Fruit fly (Drosophila melanogaster) whole organism, embryonic: ENCODE results near the gene Karybeta3.

Experiments
- Atf3 ChIP-seq: fragments of 200-800 bp; sonication (Bioruptor generic); optimal IDR thresholded peaks from 3 replicates; lab custom pipeline; 2016; ENCODE audit warnings: missing biosample characterization, missing genetic modification characterization
- C15 ChIP-seq: fragments of 200-800 bp; sonication (Bioruptor generic); IDR thresholded peaks from 3 replicates; pipeline ENCODE4 v1.3.6; 2022; ENCODE audit warnings: missing biosample characterization, missing genetic modification characterization
- CG11696 ChIP-seq: fragments of 200-800 bp; sonication (Bioruptor generic); IDR thresholded peaks from 2 replicates; pipeline ENCODE4 v1.3.6; 2022; ENCODE audit warnings: missing biosample characterization, missing genetic modification characterization
- CG12236 ChIP-seq: fragments of 200-800 bp; sonication (Bioruptor generic); optimal IDR thresholded peaks from 2 replicates; lab custom pipeline; 2016; ENCODE audit warnings: missing biosample characterization, missing genetic modification characterization
- CG12744 ChIP-seq: fragments of 200-800 bp; sonication (Bioruptor generic); optimal IDR thresholded peaks from 2 replicates; lab custom pipeline; 2016; ENCODE audit warnings: missing biosample characterization, missing genetic modification characterization
- CG12769 ChIP-seq: fragments of 200-800 bp; sonication (Bioruptor generic); optimal IDR thresholded peaks from 2 replicates; lab custom pipeline; 2019; ENCODE audit warnings: missing biosample characterization, mild to moderate bottlenecking, missing genetic modification characterization, moderate library complexity
- CG15696 ChIP-seq: fragments of 200-800 bp; sonication (Bioruptor generic); optimal IDR thresholded peaks from 2 replicates; lab custom pipeline; 2019; ENCODE audit warnings: missing biosample characterization, mild to moderate bottlenecking, missing genetic modification characterization, moderate library complexity
- CG17568 ChIP-seq: fragments of 200-800 bp; sonication (Bioruptor generic); optimal IDR thresholded peaks from 2 replicates; lab custom pipeline; 2018; ENCODE audit warnings: missing biosample characterization, mild to moderate bottlenecking, missing genetic modification characterization, moderate library complexity
- CG2199 ChIP-seq: fragments of 200-800 bp; sonication (Bioruptor generic); IDR thresholded peaks from 3 replicates; pipeline ENCODE4 v1.3.6; 2022; ENCODE audit warnings: missing biosample characterization, missing genetic modification characterization
- CG32772 ChIP-seq: fragments of 200-800 bp; sonication (Bioruptor generic); IDR thresholded peaks from 2 replicates; pipeline ENCODE4 v1.3.6; 2022; ENCODE audit warnings: missing biosample characterization, missing genetic modification characterization
- CG3995 ChIP-seq: fragments of 200-800 bp; sonication (Bioruptor generic); optimal IDR thresholded peaks from 3 replicates; lab custom pipeline; 2016; ENCODE audit warnings: missing biosample characterization, missing genetic modification characterization
- CG4707 ChIP-seq: fragments of 200-800 bp; sonication (Bioruptor generic); optimal IDR thresholded peaks from 2 replicates; lab custom pipeline; 2018; ENCODE audit warnings: missing biosample characterization, mild to moderate bottlenecking, missing genetic modification characterization, moderate library complexity
- CG6791 ChIP-seq: fragments of 200-800 bp; sonication (Bioruptor generic); IDR thresholded peaks from 3 replicates; pipeline ENCODE4 v1.3.6; 2022; ENCODE audit warnings: missing biosample characterization, missing genetic modification characterization; ENCODE audit not compliant: partially characterized antibody
- CG7357 ChIP-seq: fragments of 200-800 bp; sonication (Bioruptor generic); IDR thresholded peaks from 3 replicates; pipeline ENCODE4 v1.3.6; 2022; ENCODE audit warnings: missing biosample characterization, missing genetic modification characterization
- CG7372 ChIP-seq: fragments of 200-800 bp; sonication (Bioruptor generic); IDR thresholded peaks from 2 replicates; pipeline ENCODE4 v1.3.6; 2022; ENCODE audit warnings: missing biosample characterization, missing genetic modification characterization
- CG9876 ChIP-seq: fragments of 200-800 bp; sonication (Bioruptor generic); optimal IDR thresholded peaks from 2 replicates; lab custom pipeline; 2016; ENCODE audit warnings: missing biosample characterization, missing genetic modification characterization
- CTCF ChIP-seq: fragments of 200-800 bp; sonication (Bioruptor generic); optimal IDR thresholded peaks from 2 replicates; lab custom pipeline; 2017; ENCODE audit warnings: missing biosample characterization, mild to moderate bottlenecking, missing genetic modification characterization, moderate library complexity
- D19A ChIP-seq: fragments of 200-800 bp; optimal IDR thresholded peaks from 3 replicates; lab custom pipeline; 2019; ENCODE audit warnings: missing biosample characterization, mild to moderate bottlenecking, missing genetic modification characterization, moderate library complexity
- D19B ChIP-seq: fragments of 200-800 bp; sonication (Bioruptor generic); optimal IDR thresholded peaks from 2 replicates; lab custom pipeline; 2017; ENCODE audit warnings: missing biosample characterization, mild to moderate bottlenecking, missing genetic modification characterization
- Ets65A ChIP-seq: fragments of 200-800 bp; sonication (Bioruptor generic); peaks from one replicate; lab custom pipeline; 2016; ENCODE audit warnings: missing biosample characterization, missing genetic modification characterization
- Fer3 ChIP-seq: fragments of 200-800 bp; sonication (Bioruptor generic); optimal IDR thresholded peaks from 2 replicates; lab custom pipeline; 2018; ENCODE audit warnings: missing biosample characterization, mild to moderate bottlenecking, missing genetic modification characterization, moderate library complexity
- H2.0 ChIP-seq: fragments of 200-800 bp; sonication (Bioruptor generic); IDR thresholded peaks from 2 replicates; pipeline ENCODE4 v1.3.6; 2022; ENCODE audit warnings: missing biosample characterization, missing genetic modification characterization
- MBD-R2 ChIP-seq: fragments of 200-800 bp; sonication (Bioruptor generic); IDR thresholded peaks from 2 replicates; pipeline ENCODE4 v1.3.6; 2022; ENCODE audit warnings: missing biosample characterization, missing genetic modification characterization
- Med ChIP-seq: fragments of 200-800 bp; sonication (Bioruptor generic); peaks from one replicate; lab custom pipeline; 2016; ENCODE audit warnings: missing biosample characterization, missing genetic modification characterization, mild to moderate bottlenecking, inconsistent platforms, moderate library complexity
- Neu2 ChIP-seq: fragments of 200-800 bp; sonication (Bioruptor generic); optimal IDR thresholded peaks from 3 replicates; lab custom pipeline; 2016; ENCODE audit warnings: missing biosample characterization, missing genetic modification characterization, borderline replicate concordance
- TFAM ChIP-seq: fragments of 200-800 bp; sonication (Bioruptor generic); optimal IDR thresholded peaks from 2 replicates; lab custom pipeline; 2017; ENCODE audit warnings: missing biosample characterization, missing genetic modification characterization, inconsistent platforms
- amos ChIP-seq: fragments of 200-800 bp; sonication (Bioruptor generic); IDR thresholded peaks from 2 replicates; pipeline ENCODE4 v1.3.6; 2022; ENCODE audit warnings: missing biosample characterization, missing genetic modification characterization; ENCODE audit not compliant: partially characterized antibody
- bcd ChIP-seq: fragments of 200-800 bp; sonication (Bioruptor generic); optimal IDR thresholded peaks from 2 replicates; lab custom pipeline; 2017; ENCODE audit warnings: missing biosample characterization, mild to moderate bottlenecking, missing genetic modification characterization
- cg ChIP-seq: fragments of 200-800 bp; sonication (Bioruptor generic); optimal IDR thresholded peaks from 3 replicates; lab custom pipeline; 2019; ENCODE audit warnings: missing biosample characterization, mild to moderate bottlenecking, missing genetic modification characterization, moderate library complexity
- dm ChIP-seq: fragments of 200-800 bp; sonication (Bioruptor generic); optimal IDR thresholded peaks from 3 replicates; lab custom pipeline; 2016; ENCODE audit warnings: missing biosample characterization, missing genetic modification characterization
- dmrt99B ChIP-seq: fragments of 200-800 bp; sonication (Bioruptor generic); optimal IDR thresholded peaks from 2 replicates; lab custom pipeline; 2018; ENCODE audit warnings: missing biosample characterization, mild to moderate bottlenecking, missing genetic modification characterization, moderate library complexity
- grau ChIP-seq: fragments of 200-800 bp; optimal IDR thresholded peaks from 3 replicates; lab custom pipeline; 2019; ENCODE audit warnings: missing biosample characterization, mild to moderate bottlenecking, missing genetic modification characterization, moderate library complexity
- her ChIP-seq: fragments of 200-800 bp; sonication (Bioruptor generic); optimal IDR thresholded peaks from 2 replicates; lab custom pipeline; 2016; ENCODE audit warnings: missing biosample characterization, missing genetic modification characterization
- inv ChIP-seq: fragments of 200-800 bp; sonication (Bioruptor generic); IDR thresholded peaks from 2 replicates; pipeline ENCODE4 v1.3.6; 2022; ENCODE audit warnings: missing biosample characterization, missing genetic modification characterization; ENCODE audit not compliant: partially characterized antibody
- kay ChIP-seq: fragments of 200-800 bp; sonication (Bioruptor generic); optimal IDR thresholded peaks from 2 replicates; lab custom pipeline; 2016; ENCODE audit warnings: missing biosample characterization, missing genetic modification characterization
- kni ChIP-seq: fragments of 200-800 bp; sonication (Bioruptor generic); optimal IDR thresholded peaks from 3 replicates; lab custom pipeline; 2017; ENCODE audit warnings: mild to moderate bottlenecking, missing biosample characterization, missing genetic modification reagents, missing genetic modification characterization
- lola ChIP-seq, 3 experiments: fragments of >200 bp in 2 of 3; fragments of 200-800 bp in 1 of 3; sonication (Bioruptor generic) in 1 of 3; optimal IDR thresholded peaks; 2 replicates each; lab custom pipeline; 2017 to 2019; ENCODE audit warnings: missing biosample characterization in 3 of 3, missing genetic modification characterization in 3 of 3, mild to moderate bottlenecking in 1 of 3, moderate library complexity in 1 of 3
- pros ChIP-seq: fragments of 200-800 bp; sonication (Bioruptor generic); optimal IDR thresholded peaks from 3 replicates; lab custom pipeline; 2019; ENCODE audit warnings: missing biosample characterization, mild to moderate bottlenecking, missing genetic modification characterization, moderate library complexity
- sens ChIP-seq: fragments of 200-800 bp; sonication (Bioruptor generic); peaks from one replicate; lab custom pipeline; 2016; ENCODE audit warnings: missing biosample characterization, missing genetic modification characterization
- tll ChIP-seq, 2 experiments: fragments of 200-800 bp in 1 of 2; fragments of >200 bp in 1 of 2; sonication (Bioruptor generic) in 1 of 2; optimal IDR thresholded peaks; 2 replicates each; lab custom pipeline; 2017 to 2019; ENCODE audit warnings: missing biosample characterization in 2 of 2, missing genetic modification characterization in 2 of 2, mild to moderate bottlenecking in 1 of 2, moderate library complexity in 1 of 2
- twi ChIP-seq: fragments of 200-800 bp; optimal IDR thresholded peaks from 2 replicates; lab custom pipeline; 2019; ENCODE audit warnings: missing biosample characterization, mild to moderate bottlenecking, missing genetic modification characterization, moderate library complexity
- wdn ChIP-seq: fragments of 200-800 bp; sonication (Bioruptor generic); IDR thresholded peaks from 2 replicates; pipeline ENCODE4 v1.3.6; 2022; ENCODE audit warnings: missing biosample characterization, missing genetic modification characterization
- zen ChIP-seq: fragments of 200-800 bp; sonication (Bioruptor generic); optimal IDR thresholded peaks from 3 replicates; lab custom pipeline; 2018; ENCODE audit warnings: missing biosample characterization, mild to moderate bottlenecking, missing genetic modification characterization, moderate library complexity

Karybeta3 gene

dm6 chr3R:4616130-4616529 lies 32.8 kb upstream of the Karybeta3 start:
- TF ChIP-seq her (GFP tag; lab: Kevin White, UChicago): no peak
- TF ChIP-seq dm (GFP tag; lab: Kevin White, UChicago): no peak
- peak; percentile 45 for TF ChIP-seq Ets65A
- peak; percentile 55 for TF ChIP-seq D19A (tag; lab: Kevin White, UChicago)
- no peak for TF ChIP-seq dmrt99B (tag; lab: Kevin White, UChicago)
- no peak for TF ChIP-seq inv (GFP tag; lab: Robert Waterston, UW)
- no peak for TF ChIP-seq CG9876 (GFP tag; lab: Kevin White, UChicago)
- TF ChIP-seq CG7372 (GFP tag; lab: Robert Waterston, UW): peak; percentile 57; the same call in 1 of the 2 replicates
- peak; percentile 53 for TF ChIP-seq sens (GFP tag; lab: Kevin White, UChicago)
- peak; percentile 53 for TF ChIP-seq Med (GFP tag; lab: Kevin White, UChicago)
- TF ChIP-seq CG15696 (tag; lab: Kevin White, UChicago): no peak
- TF ChIP-seq, all 482 proteins: peak for 5

- TF ChIP-seq MBD-R2 (no peak), CG12236 (GFP tag; lab: Kevin White, UChicago) (no peak), CG32772 (GFP tag; lab: Robert Waterston, UW) (no peak), CG12744 (GFP tag; lab: Kevin White, UChicago) (no peak), CG2199 (0 out of 3 replicates have a peak, but pooled peaks have one; percentile 34), C15 (GFP tag; lab: Robert Waterston, UW) (0 out of 3 replicates have a peak, but pooled peaks have one; percentile 6), amos (GFP tag; lab: Robert Waterston, UW) (no peak), CG4707 (GFP tag; lab: Kevin White, UChicago) (no peak), CTCF (GFP tag; lab: Kevin White, UChicago) (peak; percentile 84), zen (tag; lab: Kevin White, UChicago) (peak; percentile 57)
Measured at dm6 chr3R:4632639-4633038, 16.3 kb upstream of the Karybeta3 start.

- TF ChIP-seq tll (GFP tag; optimal IDR thresholded peaks at IDR 0.05; lab: Kevin White, UChicago) (peak in 1 of 2 experiments; percentile 63), CG6791 (0 out of 3 replicates have a peak, but pooled peaks have one; percentile 13), zen (tag; lab: Kevin White, UChicago) (peak; percentile 93), TFAM (no peak), Fer3 (tag; lab: Kevin White, UChicago) (no peak), Neu2 (GFP tag; lab: Kevin White, UChicago) (peak; percentile 81)
- TF ChIP-seq, all 482 proteins: peak for 4
Measured at dm6 chr3R:4634337-4634914, 14.6 kb upstream of the Karybeta3 start.

dm6 chr3R:4640546-4641253 lies 8.3 kb upstream of the Karybeta3 start:
- TF ChIP-seq CG12769 (tag; lab: Kevin White, UChicago): peak; percentile 12
- TF ChIP-seq Med (GFP tag; lab: Kevin White, UChicago): peak; percentile 56
- TF ChIP-seq twi (tag; lab: Kevin White, UChicago): peak; percentile 59
- TF ChIP-seq TFAM: no peak
- peak; percentile 88 for TF ChIP-seq cg
- peak; percentile 58; the same call in 1 of the 2 replicates for TF ChIP-seq CG11696 (GFP tag; lab: Robert Waterston, UW)
- no peak for TF ChIP-seq lola (GFP tag; optimal IDR thresholded peaks at IDR 0.05; lab: Kevin White, UChicago)
- TF ChIP-seq kay (GFP tag; lab: Kevin White, UChicago): peak; percentile 9
- no peak for TF ChIP-seq pros (GFP tag; lab: Kevin White, UChicago)
- peak; percentile 62 for TF ChIP-seq D19B (GFP tag; lab: Kevin White, UChicago)
- no peak for TF ChIP-seq wdn (GFP tag; lab: Robert Waterston, UW)
- no peak for TF ChIP-seq CG17568 (GFP tag; lab: Kevin White, UChicago)
- no peak for TF ChIP-seq CG3995 (GFP tag; lab: Kevin White, UChicago)
- TF ChIP-seq kni (GFP tag; lab: Kevin White, UChicago): no peak
- TF ChIP-seq bcd: no peak
- TF ChIP-seq grau: peak; percentile 80
- no peak for TF ChIP-seq H2.0
- TF ChIP-seq Atf3: no peak
- TF ChIP-seq CG6791: 0 out of 3 replicates have a peak, but pooled peaks have one; percentile 7
- 0 out of 3 replicates have a peak, but pooled peaks have one; percentile 43 for TF ChIP-seq CG7357 (GFP tag; lab: Robert Waterston, UW)
